Worm (Caenorhabditis elegans) whole organism, mixed stage, embryonic: ENCODE data around the gene B0034.4.

ENCODE experiments used
- mep-1 ChIP-seq: fragments of 150-350 bp; optimal IDR thresholded peaks from 2 replicates; lab custom pipeline; 2017; ENCODE audit warnings: missing biosample characterization, missing genetic modification reagents, missing genetic modification characterization, inconsistent platforms
- nhr-76 ChIP-seq: sonication (generic microtip); optimal IDR thresholded peaks from 2 replicates; lab custom pipeline; 2017; ENCODE audit warnings: missing biosample characterization, missing genetic modification characterization
- unc-62 ChIP-seq: fragments of 150-350 bp; optimal IDR thresholded peaks from 2 replicates; lab custom pipeline; 2014; ENCODE audit warnings: missing biosample characterization, missing genetic modification reagents, missing genetic modification characterization
- zip-8 ChIP-seq: fragments of 150-350 bp; optimal IDR thresholded peaks from 2 replicates; lab custom pipeline; 2014; ENCODE audit warnings: missing biosample characterization, missing genetic modification characterization

ce11 chrII:5948681-5949080, 20.6 kb downstream of the B0034.4 start:
- TF ChIP-seq nhr-76, result no peak
- no peak for TF ChIP-seq zip-8
- TF ChIP-seq unc-62 (GFP tag; lab: Kevin White, UChicago), result no peak
- TF ChIP-seq mep-1 (tag; lab: Kevin White, UChicago), result no peak
